Fruit fly (Drosophila melanogaster): Measurements from ENCODE around the gene CG14024.

CG14024 gene

dm6 chr2L:5289921-5290320, 24.8 kb downstream of the CG14024 start:
- TF ChIP-seq Crg-1 (GFP tag; optimal IDR thresholded peaks at IDR 0.05) (no peak), Clk (GFP tag; optimal IDR thresholded peaks at IDR 0.05) (no peak), ovo (GFP tag; optimal IDR thresholded peaks at IDR 0.05) (no peak), Hr96 (GFP tag; optimal IDR thresholded peaks at IDR 0.05) (no peak), CG12768 (GFP tag; optimal IDR thresholded peaks at IDR 0.05) (no peak), CG5204 (GFP tag; optimal IDR thresholded peaks at IDR 0.05) (no peak), pad (GFP tag; optimal IDR thresholded peaks at IDR 0.05) (no peak), tj (GFP tag; optimal IDR thresholded peaks at IDR 0.05) (no peak), Mnt (GFP tag; optimal IDR thresholded peaks at IDR 0.05) (no peak), CG11617 (GFP tag; optimal IDR thresholded peaks at IDR 0.05) (no peak), CG1620 (GFP tag; optimal IDR thresholded peaks at IDR 0.05) (no peak), CG14711 (tag; optimal IDR thresholded peaks at IDR 0.05) (no peak), bab1 (GFP tag; optimal IDR thresholded peaks at IDR 0.05) (no peak), CG7101 (tag; optimal IDR thresholded peaks at IDR 0.05) (no peak), CG33017 (tag; optimal IDR thresholded peaks at IDR 0.05) (no peak), toe (GFP tag; optimal IDR thresholded peaks at IDR 0.05) (no peak), cnc (optimal IDR thresholded peaks at IDR 0.05) (no peak), CG7045 (GFP tag; optimal IDR thresholded peaks at IDR 0.05) (no peak), cic (GFP tag; optimal IDR thresholded peaks at IDR 0.05) (no peak)

dm6 chr2L:5288721-5289120, 26.0 kb downstream of the CG14024 start, which contains the start of gene vri:
Gene vri, plus strand, starts transcription at chr2L:5288944.
- TF ChIP-seq CG33017 (tag; optimal IDR thresholded peaks at IDR 0.05) (no peak), Hr96 (GFP tag; optimal IDR thresholded peaks at IDR 0.05) (no peak), CG1620 (GFP tag; optimal IDR thresholded peaks at IDR 0.05) (no peak), CG11617 (GFP tag; optimal IDR thresholded peaks at IDR 0.05) (no peak), Crg-1 (GFP tag; optimal IDR thresholded peaks at IDR 0.05) (no peak), ovo (GFP tag; optimal IDR thresholded peaks at IDR 0.05) (no peak), Clk (GFP tag; optimal IDR thresholded peaks at IDR 0.05) (no peak), kay (GFP tag; ENCODE audit: borderline replicate concordance) (no peak)

- no peak for TF ChIP-seq tj (GFP tag; optimal IDR thresholded peaks at IDR 0.05)
Measured at dm6 chr2L:5288262-5288621, 26.5 kb downstream of the CG14024 start.

dm6 chr2L:5287599-5288261, 27.0 kb downstream of the CG14024 start:
- no peak for TF ChIP-seq ovo (GFP tag; optimal IDR thresholded peaks at IDR 0.05)
- TF ChIP-seq CG11617 (GFP tag; optimal IDR thresholded peaks at IDR 0.05) = no peak
- no peak for TF ChIP-seq CG7045 (GFP tag; optimal IDR thresholded peaks at IDR 0.05)
- no peak for TF ChIP-seq CG5204 (GFP tag; optimal IDR thresholded peaks at IDR 0.05)
- no peak for TF ChIP-seq toe (GFP tag; optimal IDR thresholded peaks at IDR 0.05)
- TF ChIP-seq Crg-1 (GFP tag; optimal IDR thresholded peaks at IDR 0.05) = no peak
- TF ChIP-seq Clk (GFP tag; optimal IDR thresholded peaks at IDR 0.05) = no peak
- TF ChIP-seq Hr96 (GFP tag; optimal IDR thresholded peaks at IDR 0.05) = no peak
- no peak for TF ChIP-seq cic (GFP tag; optimal IDR thresholded peaks at IDR 0.05)
- TF ChIP-seq CG1620 (GFP tag; optimal IDR thresholded peaks at IDR 0.05) = no peak
- TF ChIP-seq CG33017 (tag; optimal IDR thresholded peaks at IDR 0.05) = no peak
- TF ChIP-seq cnc (optimal IDR thresholded peaks at IDR 0.05) = no peak
- TF ChIP-seq CG14711 (tag; optimal IDR thresholded peaks at IDR 0.05) = no peak
- no peak for TF ChIP-seq kay (GFP tag; ENCODE audit: borderline replicate concordance)
- no peak for TF ChIP-seq CG7101 (tag; optimal IDR thresholded peaks at IDR 0.05)
- TF ChIP-seq pad (GFP tag; optimal IDR thresholded peaks at IDR 0.05) = no peak
- no peak for TF ChIP-seq bab1 (GFP tag; optimal IDR thresholded peaks at IDR 0.05)
- TF ChIP-seq tj (GFP tag; optimal IDR thresholded peaks at IDR 0.05) = no peak
- TF ChIP-seq CG12768 (GFP tag; optimal IDR thresholded peaks at IDR 0.05) = no peak

- TF ChIP-seq kay (GFP tag; ENCODE audit: borderline replicate concordance) = no peak
- no peak for TF ChIP-seq CG7101 (tag; optimal IDR thresholded peaks at IDR 0.05)
- no peak for TF ChIP-seq Hr96 (GFP tag; optimal IDR thresholded peaks at IDR 0.05)
- TF ChIP-seq CG7045 (GFP tag; optimal IDR thresholded peaks at IDR 0.05) = no peak
- no peak for TF ChIP-seq tj (GFP tag; optimal IDR thresholded peaks at IDR 0.05)
- no peak for TF ChIP-seq CG12768 (GFP tag; optimal IDR thresholded peaks at IDR 0.05)
- TF ChIP-seq CG11617 (GFP tag; optimal IDR thresholded peaks at IDR 0.05) = no peak
- no peak for TF ChIP-seq pad (GFP tag; optimal IDR thresholded peaks at IDR 0.05)
- no peak for TF ChIP-seq toe (GFP tag; optimal IDR thresholded peaks at IDR 0.05)
- TF ChIP-seq bab1 (GFP tag; optimal IDR thresholded peaks at IDR 0.05) = no peak
- no peak for TF ChIP-seq cic (GFP tag; optimal IDR thresholded peaks at IDR 0.05)
- no peak for TF ChIP-seq Clk (GFP tag; optimal IDR thresholded peaks at IDR 0.05)
- no peak for TF ChIP-seq CG5204 (GFP tag; optimal IDR thresholded peaks at IDR 0.05)
- TF ChIP-seq cnc (optimal IDR thresholded peaks at IDR 0.05) = no peak
Measured at dm6 chr2L:5286572-5286971, 28.1 kb downstream of the CG14024 start.

- no peak for TF ChIP-seq pad (GFP tag; optimal IDR thresholded peaks at IDR 0.05)
Measured at dm6 chr2L:5285860-5286259, 28.8 kb downstream of the CG14024 start.

- TF ChIP-seq CG1620 (GFP tag; optimal IDR thresholded peaks at IDR 0.05) (no peak), toe (GFP tag; optimal IDR thresholded peaks at IDR 0.05) (no peak)
Measured at dm6 chr2L:5284820-5285219, 29.9 kb downstream of the CG14024 start.
